Worm (Caenorhabditis elegans) whole organism, L4 larva: ENCODE results near the gene imb-2.

Experiments
- F37D6.2 ChIP-seq: sonication (generic microtip); optimal IDR thresholded peaks from 2 replicates; lab custom pipeline; 2016; ENCODE audit warnings: mild to moderate bottlenecking, missing genetic modification characterization, missing compliant biosample characterization
- F44E2.7 ChIP-seq: fragments of 200-800 bp; sonication (Bioruptor generic); IDR thresholded peaks from 2 replicates; pipeline ENCODE4 v2.1.2; 2022; ENCODE audit warnings: missing genetic modification characterization, missing compliant biosample characterization
- F49E8.2 ChIP-seq: sonication (generic microtip); optimal IDR thresholded peaks from 2 replicates; lab custom pipeline; 2016; ENCODE audit warnings: missing compliant biosample characterization, mild to moderate bottlenecking, missing genetic modification characterization, borderline replicate concordance
- R02D3.7 ChIP-seq: fragments of 150-350 bp; sonication (generic microtip); optimal IDR thresholded peaks from 3 replicates; lab custom pipeline; 2014; ENCODE audit warnings: missing biosample characterization, missing genetic modification characterization
- T20F7.1 ChIP-seq: fragments of 200-800 bp; sonication (Bioruptor generic); optimal IDR thresholded peaks from 2 replicates; lab custom pipeline; 2018; ENCODE audit warnings: mild to moderate bottlenecking, missing genetic modification characterization, missing compliant biosample characterization
- Y105C5A.15 ChIP-seq: fragments of 200-800 bp; sonication (Bioruptor generic); IDR thresholded peaks from 2 replicates; pipeline ENCODE4 v1.3.6; 2022; ENCODE audit warnings: missing genetic modification characterization, missing compliant biosample characterization
- Y48G9A.11 ChIP-seq: fragments of 200-800 bp; sonication (Bioruptor generic); IDR thresholded peaks from 2 replicates; pipeline ENCODE4 v1.3.6; 2022; ENCODE audit warnings: missing genetic modification reagents, missing genetic modification characterization, missing compliant biosample characterization
- Y5F2A.4 ChIP-seq: fragments of 200-800 bp; sonication (Bioruptor generic); optimal IDR thresholded peaks from 2 replicates; lab custom pipeline; 2018; ENCODE audit warnings: mild to moderate bottlenecking, missing genetic modification characterization, missing compliant biosample characterization
- Y75B8A.6 ChIP-seq: fragments of 200-800 bp; sonication (Bioruptor generic); IDR thresholded peaks from 2 replicates; pipeline ENCODE4 v1.3.6; 2022; ENCODE audit warnings: missing genetic modification reagents, missing genetic modification characterization, missing compliant biosample characterization
- arid-1 ChIP-seq: fragments of 200-800 bp; sonication (Bioruptor generic); conservative IDR thresholded peaks from 2 replicates; pipeline ENCODE4 v1.3.6; 2022; ENCODE audit warnings: missing genetic modification reagents, missing genetic modification characterization, missing compliant biosample characterization
- attf-4 ChIP-seq: sonication (generic microtip); optimal IDR thresholded peaks from 3 replicates; lab custom pipeline; 2017; ENCODE audit warnings: missing biosample characterization, missing genetic modification characterization
- ceh-20 ChIP-seq: fragments of 200-800 bp; sonication (Bioruptor generic); IDR thresholded peaks from 2 replicates; pipeline ENCODE4 v1.3.6; 2022; ENCODE audit warnings: missing genetic modification reagents, missing genetic modification characterization, missing compliant biosample characterization
- ceh-28 ChIP-seq: fragments of 150-350 bp; optimal IDR thresholded peaks from 2 replicates; lab custom pipeline; 2014; ENCODE audit warnings: missing biosample characterization, missing genetic modification reagents, missing genetic modification characterization
- ces-1 ChIP-seq: fragments of 150-350 bp; sonication (generic microtip); optimal IDR thresholded peaks from 4 replicates; lab custom pipeline; 2014; ENCODE audit warnings: missing biosample characterization, missing genetic modification reagents, missing genetic modification characterization
- daf-19 ChIP-seq: fragments of 200-800 bp; sonication (Bioruptor generic); conservative IDR thresholded peaks from 2 replicates; pipeline ENCODE4 v1.3.6; 2022; ENCODE audit warnings: missing genetic modification characterization, missing compliant biosample characterization
- daf-8 ChIP-seq: fragments of 200-800 bp; sonication (Bioruptor generic); IDR thresholded peaks from 2 replicates; pipeline ENCODE4 v1.3.6; 2022; ENCODE audit warnings: missing genetic modification characterization, missing compliant biosample characterization
- dmd-8 ChIP-seq: fragments of 200-800 bp; sonication (Bioruptor generic); IDR thresholded peaks from 2 replicates; pipeline ENCODE4 v1.3.6; 2022; ENCODE audit warnings: missing genetic modification characterization, missing compliant biosample characterization
- dmd-9 ChIP-seq: fragments of 200-800 bp; sonication (Bioruptor generic); IDR thresholded peaks from 2 replicates; pipeline ENCODE4 v1.3.6; 2022; ENCODE audit warnings: missing genetic modification reagents, missing genetic modification characterization, missing compliant biosample characterization
- dpl-1 ChIP-seq: fragments of 150-350 bp; optimal IDR thresholded peaks from 2 replicates; lab custom pipeline; 2014; ENCODE audit warnings: missing biosample characterization, missing genetic modification reagents, missing genetic modification characterization
- dve-1 ChIP-seq: sonication (generic microtip); optimal IDR thresholded peaks from 2 replicates; lab custom pipeline; 2017; ENCODE audit warnings: antibody characterized with exemption, mild to moderate bottlenecking, missing genetic modification characterization, missing compliant biosample characterization; ENCODE audit not compliant: insufficient read depth
- egl-27 ChIP-seq: sonication (generic microtip); optimal IDR thresholded peaks from 3 replicates; lab custom pipeline; 2017; ENCODE audit warnings: missing biosample characterization, missing genetic modification reagents, missing genetic modification characterization
- fkh-10 ChIP-seq: fragments of 150-350 bp; optimal IDR thresholded peaks from 2 replicates; lab custom pipeline; 2014; ENCODE audit warnings: missing biosample characterization, missing genetic modification reagents, missing genetic modification characterization
- fos-1 ChIP-seq: fragments of 150-350 bp; optimal IDR thresholded peaks from 2 replicates; lab custom pipeline; 2014; ENCODE audit warnings: missing biosample characterization, missing genetic modification characterization
- hif-1 ChIP-seq, 2 experiments: sonication (generic microtip); optimal IDR thresholded peaks; 2 replicates each; lab custom pipeline; 2016 to 2017; ENCODE audit warnings: missing compliant biosample characterization in 2 of 2, missing genetic modification characterization in 2 of 2, missing genetic modification reagents in 2 of 2, missing genotype in 2 of 2, mild to moderate bottlenecking in 1 of 2
- hlh-11 ChIP-seq: fragments of 200-800 bp; sonication (Bioruptor generic); optimal IDR thresholded peaks from 2 replicates; lab custom pipeline; 2018; ENCODE audit warnings: mild to moderate bottlenecking, missing genetic modification characterization, missing compliant biosample characterization
- lim-7 ChIP-seq: fragments of 200-800 bp; sonication (Bioruptor generic); IDR thresholded peaks from 2 replicates; pipeline ENCODE4 v1.3.6; 2022; ENCODE audit warnings: missing genetic modification characterization, missing compliant biosample characterization
- lin-13 ChIP-seq: fragments of 150-350 bp; optimal IDR thresholded peaks from 2 replicates; lab custom pipeline; 2014; ENCODE audit warnings: missing biosample characterization, missing genetic modification reagents, missing genetic modification characterization
- lir-3 ChIP-seq: sonication (generic microtip); optimal IDR thresholded peaks from 2 replicates; lab custom pipeline; 2016; ENCODE audit warnings: mild to moderate bottlenecking, missing genetic modification characterization, missing compliant biosample characterization
- madf-5 ChIP-seq, 2 experiments: fragments of 200-800 bp; sonication (Bioruptor generic); IDR thresholded peaks; 2 replicates each; pipeline ENCODE4 v1.3.6; 2022; ENCODE audit warnings: missing compliant biosample characterization in 2 of 2, missing genetic modification characterization in 2 of 2
- mdt-29 ChIP-seq: fragments of 200-800 bp; sonication (Bioruptor generic); IDR thresholded peaks from 2 replicates; pipeline ENCODE4 v1.3.6; 2022; ENCODE audit warnings: missing genetic modification reagents, missing genetic modification characterization, missing compliant biosample characterization
- mes-2 ChIP-seq: sonication (generic microtip); optimal IDR thresholded peaks from 2 replicates; lab custom pipeline; 2016; ENCODE audit warnings: missing genotype, mild to moderate bottlenecking, missing genetic modification characterization, missing compliant biosample characterization; ENCODE audit not compliant: poor library complexity, severe bottlenecking
- mxl-2 ChIP-seq: fragments of 200-800 bp; sonication (Bioruptor generic); conservative IDR thresholded peaks from 2 replicates; pipeline ENCODE4 v1.3.6; 2022; ENCODE audit warnings: missing genetic modification reagents, missing genetic modification characterization, missing compliant biosample characterization
- nhr-11 ChIP-seq: fragments of 150-350 bp; optimal IDR thresholded peaks from 2 replicates; lab custom pipeline; 2014; ENCODE audit warnings: missing biosample characterization, missing genetic modification characterization
- nhr-111 ChIP-seq: fragments of 200-800 bp; sonication (Bioruptor generic); optimal IDR thresholded peaks from 2 replicates; lab custom pipeline; 2018; ENCODE audit warnings: mild to moderate bottlenecking, missing genetic modification characterization, missing compliant biosample characterization
- nhr-25 ChIP-seq: sonication (generic microtip); optimal IDR thresholded peaks from 2 replicates; lab custom pipeline; 2017; ENCODE audit warnings: missing genetic modification characterization, mild to moderate bottlenecking, missing compliant biosample characterization, antibody characterized with exemption, moderate library complexity, borderline replicate concordance; ENCODE audit not compliant: insufficient read depth
- nhr-41 ChIP-seq: fragments of 200-800 bp; sonication (Bioruptor generic); IDR thresholded peaks from 2 replicates; pipeline ENCODE4 v1.3.6; 2022; ENCODE audit warnings: missing genetic modification reagents, missing genetic modification characterization, missing compliant biosample characterization
- nhr-42 ChIP-seq: fragments of 200-800 bp; sonication (Bioruptor generic); IDR thresholded peaks from 2 replicates; pipeline ENCODE4 v1.3.6; 2022; ENCODE audit warnings: missing genetic modification characterization, missing compliant biosample characterization
- nhr-6 ChIP-seq: fragments of 150-350 bp; optimal IDR thresholded peaks from 2 replicates; lab custom pipeline; 2014; ENCODE audit warnings: missing biosample characterization, missing genetic modification characterization
- nhr-76 ChIP-seq: fragments of 150-350 bp; optimal IDR thresholded peaks from 2 replicates; lab custom pipeline; 2014; ENCODE audit warnings: missing biosample characterization, missing genetic modification characterization
- nhr-77 ChIP-seq: fragments of 150-350 bp; optimal IDR thresholded peaks from 2 replicates; lab custom pipeline; 2014; ENCODE audit warnings: missing biosample characterization, missing genetic modification characterization
- rbr-2 ChIP-seq: sonication (generic microtip); optimal IDR thresholded peaks from 2 replicates; lab custom pipeline; 2016; ENCODE audit warnings: missing genotype, missing genetic modification characterization, missing compliant biosample characterization
- set-16 ChIP-seq: fragments of 200-800 bp; sonication (Bioruptor generic); IDR thresholded peaks from 2 replicates; pipeline ENCODE4 v1.3.6; 2022; ENCODE audit warnings: missing genetic modification reagents, missing genetic modification characterization, missing compliant biosample characterization
- spr-1 ChIP-seq: sonication (generic microtip); optimal IDR thresholded peaks from 2 replicates; lab custom pipeline; 2016; ENCODE audit warnings: mild to moderate bottlenecking, missing genetic modification characterization, missing compliant biosample characterization
- unc-39 ChIP-seq: sonication (generic microtip); optimal IDR thresholded peaks from 2 replicates; lab custom pipeline; 2017; ENCODE audit warnings: missing biosample characterization, missing genetic modification characterization
- unc-62 ChIP-seq, 3 experiments: fragments of 150-350 bp in 1 of 3; sonication (generic microtip); optimal IDR thresholded peaks in 2 of 3; peaks in 1 of 3; 1 replicate in 1 of 3; 2 replicates in 2 of 3; lab custom pipeline; 2014 to 2017; ENCODE audit warnings: missing biosample characterization in 3 of 3, missing genetic modification characterization in 3 of 3, missing genetic modification reagents in 3 of 3, missing genotype in 1 of 3
- zag-1 ChIP-seq: fragments of 150-350 bp; optimal IDR thresholded peaks from 2 replicates; lab custom pipeline; 2014; ENCODE audit warnings: missing biosample characterization, missing genetic modification characterization
- zfp-3 ChIP-seq: fragments of 200-800 bp; sonication (Bioruptor generic); conservative IDR thresholded peaks from 2 replicates; pipeline ENCODE4 v1.3.6; 2022; ENCODE audit warnings: missing genetic modification reagents, missing genetic modification characterization, missing compliant biosample characterization
- zip-11 ChIP-seq: fragments of 200-800 bp; sonication (Bioruptor generic); IDR thresholded peaks from 2 replicates; pipeline ENCODE4 v1.3.6; 2022; ENCODE audit warnings: missing genetic modification characterization, missing compliant biosample characterization
- ztf-11 ChIP-seq: fragments of 150-350 bp; optimal IDR thresholded peaks from 2 replicates; lab custom pipeline; 2014; ENCODE audit warnings: missing biosample characterization, missing genetic modification characterization

imb-2 gene

DNA sequence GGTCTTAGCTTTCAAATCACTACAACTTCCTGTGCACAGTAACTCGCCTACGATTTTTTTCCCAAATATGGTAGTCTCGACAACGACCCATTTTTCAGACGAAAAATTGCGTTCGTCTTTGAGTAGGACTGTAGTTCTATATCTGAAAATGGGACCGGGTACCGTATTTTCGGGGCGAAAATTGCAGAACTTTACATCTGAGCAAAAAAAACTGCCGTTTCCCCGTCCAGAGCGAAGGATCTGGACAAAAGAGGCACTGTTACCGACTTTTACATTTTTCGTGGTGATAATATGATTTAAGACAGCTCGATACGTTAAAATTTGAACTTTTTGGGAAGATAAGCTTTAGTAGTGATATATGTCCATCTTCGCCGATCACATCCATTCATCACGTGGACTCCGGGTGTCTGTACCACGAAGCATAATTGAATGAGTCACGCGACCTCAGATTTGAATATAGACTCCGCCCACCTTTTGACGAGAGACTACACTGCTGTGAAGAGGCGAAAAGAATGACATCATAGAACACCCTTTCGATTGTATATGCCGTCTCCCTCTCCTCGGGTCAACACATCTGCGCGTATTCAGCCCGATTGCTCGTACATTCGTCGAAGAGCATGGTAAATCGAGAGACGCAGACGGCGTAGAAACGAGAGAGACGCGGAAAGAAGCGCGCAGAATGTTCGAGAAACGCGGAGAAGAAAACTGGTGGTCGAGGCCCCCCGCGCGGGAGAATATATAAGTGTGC, 39.4 kb downstream of the imb-2 start:
- peak; percentile 61 for TF ChIP-seq nhr-77
- TF ChIP-seq mes-2 (tag; lab: Kevin White, UChicago): peak; percentile 56
- 0 out of 2 replicates have a peak, but pooled peaks have one; percentile 34 for TF ChIP-seq ceh-20 (GFP tag; lab: Robert Waterston, UW)
- TF ChIP-seq unc-62 (GFP tag; optimal IDR thresholded peaks at IDR 0.05 in 1 of 2; lab: Kevin White, UChicago): peak in 1 of 2 experiments; percentile 99
- TF ChIP-seq unc-62 (tag; optimal IDR thresholded peaks at IDR 0.05; lab: Kevin White, UChicago): no peak
- peak; percentile 94 for TF ChIP-seq mdt-29 (GFP tag; lab: Robert Waterston, UW)
- no peak for TF ChIP-seq ces-1
- TF ChIP-seq lir-3: no peak
- no peak for TF ChIP-seq nhr-11
- TF ChIP-seq ztf-11 (tag; lab: Kevin White, UChicago): no peak
- peak; percentile 64 for TF ChIP-seq dpl-1
- no peak for TF ChIP-seq egl-27 (tag; lab: Kevin White, UChicago)
- no peak for TF ChIP-seq unc-39 (tag; lab: Kevin White, UChicago)
- no peak for TF ChIP-seq ceh-28 (tag; lab: Kevin White, UChicago)
- TF ChIP-seq R02D3.7 (tag; lab: Kevin White, UChicago): no peak
- peak; percentile 82 for TF ChIP-seq nhr-25 (tag; lab: Kevin White, UChicago)
- no peak for TF ChIP-seq zag-1
- no peak for TF ChIP-seq lim-7 (GFP tag; lab: Robert Waterston, UW)
- TF ChIP-seq nhr-76 (tag; lab: Kevin White, UChicago): no peak
- no peak for TF ChIP-seq Y5F2A.4 (GFP tag; lab: Kevin White, UChicago)
- 0 out of 2 replicates have a peak, but pooled peaks have one; percentile 8 for TF ChIP-seq daf-19 (GFP tag; lab: Robert Waterston, UW)
- no peak for TF ChIP-seq fkh-10 (GFP tag; lab: Kevin White, UChicago)
- TF ChIP-seq nhr-42 (GFP tag; lab: Robert Waterston, UW): peak; percentile 76; the same call in 1 of the 2 replicates
- TF ChIP-seq nhr-111: no peak
- peak; percentile 84 for TF ChIP-seq rbr-2 (tag; lab: Kevin White, UChicago)
- TF ChIP-seq arid-1 (GFP tag; lab: Robert Waterston, UW): peak; percentile 62; the same call in 1 of the 2 replicates
- peak; percentile 90 to 99 for TF ChIP-seq hif-1 (tag; optimal IDR thresholded peaks at IDR 0.05; lab: Kevin White, UChicago)
- TF ChIP-seq fos-1 (tag; lab: Kevin White, UChicago): no peak
- no peak for TF ChIP-seq Y105C5A.15 (GFP tag; lab: Robert Waterston, UW)
- TF ChIP-seq nhr-6 (tag; lab: Kevin White, UChicago): peak; percentile 78
- no peak for TF ChIP-seq Y48G9A.11
- TF ChIP-seq zip-11 (GFP tag; lab: Robert Waterston, UW): no peak
- no peak for TF ChIP-seq attf-4 (tag; lab: Kevin White, UChicago)
- TF ChIP-seq set-16 (GFP tag; lab: Robert Waterston, UW): peak; percentile 90
- TF ChIP-seq F49E8.2: no peak
- TF ChIP-seq Y75B8A.6 (GFP tag; lab: Robert Waterston, UW): no peak
- no peak for TF ChIP-seq dmd-9 (GFP tag; lab: Robert Waterston, UW)
- peak; percentile 55 for TF ChIP-seq spr-1 (tag; lab: Kevin White, UChicago)
- TF ChIP-seq F44E2.7 (GFP tag; lab: Robert Waterston, UW): no peak
- no peak for TF ChIP-seq nhr-41
- no peak for TF ChIP-seq mxl-2 (GFP tag; lab: Robert Waterston, UW)
- TF ChIP-seq zfp-3: no peak
- TF ChIP-seq F37D6.2: peak; percentile 74
- no peak for TF ChIP-seq madf-5 (GFP tag; IDR thresholded peaks at IDR 0.05; lab: Robert Waterston, UW)
- no peak for TF ChIP-seq T20F7.1
- TF ChIP-seq dmd-8 (GFP tag; lab: Robert Waterston, UW): no peak
- no peak for TF ChIP-seq lin-13 (GFP tag; lab: Kevin White, UChicago)
- TF ChIP-seq hlh-11: peak; percentile 96
- no peak for TF ChIP-seq daf-8
- TF ChIP-seq dve-1 (tag; lab: Kevin White, UChicago): peak; percentile 95
